Fruit fly (Drosophila melanogaster): Measurements from ENCODE around the gene CG46339.

The CG46339 gene

dm6 chr3R:26967587-26968312 lies 52.2 kb downstream of the CG46339 start (continued):
- TF ChIP-seq ey (GFP tag; optimal IDR thresholded peaks at IDR 0.05): no peak
- no peak for TF ChIP-seq Mio (GFP tag; optimal IDR thresholded peaks at IDR 0.05)
- no peak for TF ChIP-seq Jra (GFP tag; optimal IDR thresholded peaks at IDR 0.05)
- TF ChIP-seq Rel (GFP tag; optimal IDR thresholded peaks at IDR 0.05): no peak
- no peak for TF ChIP-seq Rel (tag; optimal IDR thresholded peaks at IDR 0.05)
- no peak for TF ChIP-seq sv (GFP tag; optimal IDR thresholded peaks at IDR 0.05)

dm6 chr3R:26968313-26968605 lies 52.7 kb downstream of the CG46339 start:
- no peak for TF ChIP-seq Abd-B (GFP tag; optimal IDR thresholded peaks at IDR 0.05)
- peak in 1 of 2 experiments; percentile 35 for TF ChIP-seq foxo (GFP tag; optimal IDR thresholded peaks at IDR 0.05)
- TF ChIP-seq psq (GFP tag; optimal IDR thresholded peaks at IDR 0.05): peak; percentile 45
- TF ChIP-seq rgr (GFP tag; optimal IDR thresholded peaks at IDR 0.05): peak; percentile 16
- TF ChIP-seq Hnf4 (GFP tag; optimal IDR thresholded peaks at IDR 0.05): no peak

dm6 chr3R:26968823-26969638 lies 53.5 kb downstream of the CG46339 start:
- TF ChIP-seq Abd-B (GFP tag; optimal IDR thresholded peaks at IDR 0.05) (no peak), Dif (GFP tag; optimal IDR thresholded peaks at IDR 0.05; ENCODE audit: partially characterized antibody) (peak; percentile 26), psq (GFP tag; optimal IDR thresholded peaks at IDR 0.05) (peak; percentile 84), Rel (GFP tag; optimal IDR thresholded peaks at IDR 0.05) (no peak), Rel (tag; optimal IDR thresholded peaks at IDR 0.05) (peak; percentile 83), OdsH (GFP tag; optimal IDR thresholded peaks at IDR 0.05) (no peak), Hnf4 (GFP tag; optimal IDR thresholded peaks at IDR 0.05) (no peak), woc (GFP tag; optimal IDR thresholded peaks at IDR 0.05) (peak; percentile 6), rgr (GFP tag; optimal IDR thresholded peaks at IDR 0.05) (peak; percentile 10)

dm6 chr3R:26969743-26970142 lies 54.2 kb downstream of the CG46339 start:
- no peak for TF ChIP-seq Mio (GFP tag; optimal IDR thresholded peaks at IDR 0.05)
- no peak for TF ChIP-seq Hr83 (GFP tag; optimal IDR thresholded peaks at IDR 0.05; ENCODE audit: poor library complexity, severe bottlenecking)
- no peak for TF ChIP-seq GATAd (GFP tag; optimal IDR thresholded peaks at IDR 0.05)

- TF ChIP-seq foxo (GFP tag; optimal IDR thresholded peaks at IDR 0.05): no peak
- TF ChIP-seq Myc (optimal IDR thresholded peaks at IDR 0.05): no peak
- TF ChIP-seq Mio (GFP tag; optimal IDR thresholded peaks at IDR 0.05): no peak
- TF ChIP-seq Rel (GFP tag; optimal IDR thresholded peaks at IDR 0.05): no peak
- no peak for TF ChIP-seq Rel (tag; optimal IDR thresholded peaks at IDR 0.05)
- no peak for TF ChIP-seq br (GFP tag; optimal IDR thresholded peaks at IDR 0.05)
- TF ChIP-seq CG9705 (GFP tag; optimal IDR thresholded peaks at IDR 0.05): no peak
- TF ChIP-seq usp (GFP tag; optimal IDR thresholded peaks at IDR 0.05): no peak
- no peak for TF ChIP-seq Dif (GFP tag; optimal IDR thresholded peaks at IDR 0.05; ENCODE audit: partially characterized antibody)
- no peak for TF ChIP-seq Hr78 (GFP tag; optimal IDR thresholded peaks at IDR 0.05)
- no peak for TF ChIP-seq Hr83 (GFP tag; optimal IDR thresholded peaks at IDR 0.05; ENCODE audit: poor library complexity, severe bottlenecking)
- no peak for TF ChIP-seq sage (GFP tag; optimal IDR thresholded peaks at IDR 0.05)
- no peak for TF ChIP-seq ey (GFP tag; optimal IDR thresholded peaks at IDR 0.05)
- TF ChIP-seq lola (GFP tag; optimal IDR thresholded peaks at IDR 0.05): no peak
- TF ChIP-seq Dfd (GFP tag; optimal IDR thresholded peaks at IDR 0.05): no peak
- no peak for TF ChIP-seq h (GFP tag; optimal IDR thresholded peaks at IDR 0.05)
- TF ChIP-seq fru (GFP tag; optimal IDR thresholded peaks at IDR 0.05): no peak
- no peak for TF ChIP-seq N (GFP tag; optimal IDR thresholded peaks at IDR 0.05)
- no peak for TF ChIP-seq psq (GFP tag; optimal IDR thresholded peaks at IDR 0.05)
- TF ChIP-seq Hnf4 (GFP tag; optimal IDR thresholded peaks at IDR 0.05): no peak
Measured at dm6 chr3R:26978241-26978640, 62.7 kb downstream of the CG46339 start, which contains the start of the genes CG14253 and CG46313. TSS of gene CG14253 (plus strand) at chr3R:26978541. TSS of gene CG46313 (plus strand) at chr3R:26978541.

- TF ChIP-seq dl (GFP tag; optimal IDR thresholded peaks at IDR 0.05; ENCODE audit: insufficient read depth in 1 of 2, partially characterized antibody in 2 of 2) (peak; percentile 88 to 93), sv (GFP tag; optimal IDR thresholded peaks at IDR 0.05) (no peak), jim (GFP tag; optimal IDR thresholded peaks at IDR 0.05) (peak; percentile 21), foxo (GFP tag; optimal IDR thresholded peaks at IDR 0.05) (peak in 1 of 2 experiments; percentile 14), N (GFP tag; optimal IDR thresholded peaks at IDR 0.05) (no peak), Vsx2 (GFP tag; optimal IDR thresholded peaks at IDR 0.05; ENCODE audit: partially characterized antibody) (peak; percentile 77), Dif (GFP tag; optimal IDR thresholded peaks at IDR 0.05; ENCODE audit: partially characterized antibody) (peak; percentile 96), psq (GFP tag; optimal IDR thresholded peaks at IDR 0.05) (peak; percentile 87), GATAd (GFP tag; optimal IDR thresholded peaks at IDR 0.05) (no peak), h (GFP tag; optimal IDR thresholded peaks at IDR 0.05) (peak; percentile 67), dsf (GFP tag; optimal IDR thresholded peaks at IDR 0.05; ENCODE audit: borderline replicate concordance) (no peak), Hr83 (GFP tag; optimal IDR thresholded peaks at IDR 0.05; ENCODE audit: poor library complexity, severe bottlenecking) (peak; percentile 37)
Measured at dm6 chr3R:26980282-26980691, 64.7 kb downstream of the CG46339 start.
